Worm (Caenorhabditis elegans) whole organism, mixed stage, embryonic: ENCODE results near the gene bath-5.

ENCODE experiments used
- cnd-1 ChIP-seq: fragments of 200-800 bp; sonication (Bioruptor generic); optimal IDR thresholded peaks from 2 replicates; lab custom pipeline; 2018; ENCODE audit warnings: mild to moderate bottlenecking, missing genetic modification characterization, missing compliant biosample characterization
- lin-13 ChIP-seq: fragments of 150-350 bp; optimal IDR thresholded peaks from 2 replicates; lab custom pipeline; 2014; ENCODE audit warnings: missing biosample characterization, missing genetic modification characterization
- nhr-76 ChIP-seq: sonication (generic microtip); optimal IDR thresholded peaks from 2 replicates; lab custom pipeline; 2017; ENCODE audit warnings: missing biosample characterization, missing genetic modification characterization
- pha-4 ChIP-seq: fragments of 150-350 bp; optimal IDR thresholded peaks from 2 replicates; lab custom pipeline; 2018; ENCODE audit warnings: missing biosample characterization, missing genetic modification reagents, missing genetic modification characterization
- snpc-4 ChIP-seq: fragments of 150-350 bp; optimal IDR thresholded peaks from 2 replicates; lab custom pipeline; 2014; ENCODE audit warnings: missing biosample characterization, missing genetic modification characterization
- unc-62 ChIP-seq: fragments of 150-350 bp; optimal IDR thresholded peaks from 2 replicates; lab custom pipeline; 2014; ENCODE audit warnings: missing biosample characterization, missing genetic modification reagents, missing genetic modification characterization

ce11 chrII:2075513-2075912, 43.8 kb upstream of the bath-5 start, which contains the start of gene F07E5.8:
- TF ChIP-seq pha-4 (tag; lab: Kevin White, UChicago) (no peak), snpc-4 (tag; lab: Kevin White, UChicago) (no peak), unc-62 (GFP tag; lab: Kevin White, UChicago) (no peak), cnd-1 (no peak), lin-13 (tag; lab: Kevin White, UChicago) (no peak), nhr-76 (tag; lab: Kevin White, UChicago) (no peak)
